Fruit fly (Drosophila melanogaster) whole organism, embryonic: ENCODE measurements around the gene CG1824.
A peak's percentile ranks its signal among the peaks of the same experiment; 100 is the strongest.

Experiments
- Asciz ChIP-seq: fragments of 200-800 bp; sonication (Bioruptor generic); optimal IDR thresholded peaks from 2 replicates; lab custom pipeline; 2017; ENCODE audit warnings: missing biosample characterization, mild to moderate bottlenecking, missing genetic modification characterization, missing genetic modification reagents
- Atf6 ChIP-seq: fragments of 200-800 bp; sonication (Bioruptor generic); IDR thresholded peaks from 2 replicates; pipeline ENCODE4 v1.3.6; 2022; ENCODE audit warnings: missing biosample characterization, missing genetic modification characterization
- Blimp-1 ChIP-seq: fragments of 200-800 bp; sonication (Bioruptor generic); optimal IDR thresholded peaks from 3 replicates; lab custom pipeline; 2018; ENCODE audit warnings: missing biosample characterization, missing genetic modification characterization, mild to moderate bottlenecking, moderate library complexity, missing genetic modification reagents
- CG10979 ChIP-seq: fragments of 200-800 bp; sonication (Bioruptor generic); optimal IDR thresholded peaks from 2 replicates; lab custom pipeline; 2018; ENCODE audit warnings: missing biosample characterization, mild to moderate bottlenecking, missing genetic modification characterization, moderate library complexity
- CG11723 ChIP-seq: fragments of 200-800 bp; sonication (Bioruptor generic); optimal IDR thresholded peaks from 2 replicates; lab custom pipeline; 2017; ENCODE audit warnings: missing biosample characterization, mild to moderate bottlenecking, missing genetic modification characterization
- CG12219 ChIP-seq: fragments of 200-800 bp; sonication (Bioruptor generic); optimal IDR thresholded peaks from 3 replicates; lab custom pipeline; 2018; ENCODE audit warnings: missing biosample characterization, mild to moderate bottlenecking, missing genetic modification characterization
- CG12744 ChIP-seq: fragments of 200-800 bp; sonication (Bioruptor generic); optimal IDR thresholded peaks from 2 replicates; lab custom pipeline; 2016; ENCODE audit warnings: missing biosample characterization, missing genetic modification characterization
- CG13123 ChIP-seq: fragments of 200-800 bp; sonication (Bioruptor generic); optimal IDR thresholded peaks from 2 replicates; lab custom pipeline; 2016; ENCODE audit warnings: missing biosample characterization, missing genetic modification characterization
- CG13894 ChIP-seq: fragments of 200-800 bp; sonication (Bioruptor generic); optimal IDR thresholded peaks from 3 replicates; lab custom pipeline; 2018; ENCODE audit warnings: missing biosample characterization, mild to moderate bottlenecking, missing genetic modification characterization, moderate library complexity
- CG1602 ChIP-seq: fragments of 200-800 bp; sonication (Bioruptor generic); optimal IDR thresholded peaks from 3 replicates; lab custom pipeline; 2016; ENCODE audit warnings: missing biosample characterization, missing genetic modification characterization
- CG16863 ChIP-seq: fragments of 200-800 bp; sonication (Bioruptor generic); optimal IDR thresholded peaks from 3 replicates; lab custom pipeline; 2016; ENCODE audit warnings: missing biosample characterization, missing genetic modification characterization
- CG17328 ChIP-seq: fragments of 200-800 bp; sonication (Bioruptor generic); IDR thresholded peaks from 2 replicates; pipeline ENCODE4 v1.3.6; 2022; ENCODE audit warnings: missing biosample characterization, missing genetic modification characterization
- CG17361 ChIP-seq: fragments of 200-800 bp; sonication (Bioruptor generic); IDR thresholded peaks from 3 replicates; pipeline ENCODE4 v1.3.6; 2022; ENCODE audit warnings: missing biosample characterization, missing genetic modification characterization
- CG18011 ChIP-seq: fragments of 200-800 bp; sonication (Bioruptor generic); optimal IDR thresholded peaks from 2 replicates; lab custom pipeline; 2017; ENCODE audit warnings: missing biosample characterization, missing genetic modification characterization, mild to moderate bottlenecking, moderate library complexity, missing genotype
- CG1832 ChIP-seq: fragments of 200-800 bp; sonication (Bioruptor generic); optimal IDR thresholded peaks from 2 replicates; lab custom pipeline; 2017; ENCODE audit warnings: missing biosample characterization, mild to moderate bottlenecking, missing genetic modification characterization, inconsistent platforms
- CG18619 ChIP-seq: fragments of 200-800 bp; sonication (Bioruptor generic); optimal IDR thresholded peaks from 3 replicates; lab custom pipeline; 2017; ENCODE audit warnings: missing biosample characterization, mild to moderate bottlenecking, missing genetic modification characterization
- CG2875 ChIP-seq: fragments of 200-800 bp; sonication (Bioruptor generic); optimal IDR thresholded peaks from 2 replicates; lab custom pipeline; 2017; ENCODE audit warnings: missing biosample characterization, mild to moderate bottlenecking, missing genetic modification characterization, missing genetic modification reagents
- CG30403 ChIP-seq: fragments of 200-800 bp; sonication (Bioruptor generic); optimal IDR thresholded peaks from 3 replicates; lab custom pipeline; 2016; ENCODE audit warnings: missing biosample characterization, missing genetic modification characterization
- CG32772 ChIP-seq: fragments of 200-800 bp; sonication (Bioruptor generic); IDR thresholded peaks from 2 replicates; pipeline ENCODE4 v1.3.6; 2022; ENCODE audit warnings: missing biosample characterization, missing genetic modification characterization
- CG3281 ChIP-seq: fragments of 200-800 bp; sonication (Bioruptor generic); optimal IDR thresholded peaks from 3 replicates; lab custom pipeline; 2017; ENCODE audit warnings: missing biosample characterization, mild to moderate bottlenecking, missing genetic modification characterization
- CG3726 ChIP-seq: fragments of 200-800 bp; sonication (Bioruptor generic); IDR thresholded peaks from 3 replicates; pipeline ENCODE4, ENCODE4 v1.3.6; 2022; ENCODE audit warnings: missing biosample characterization, missing genetic modification characterization
- CG6689 ChIP-seq: fragments of 200-800 bp; sonication (Bioruptor generic); IDR thresholded peaks from 2 replicates; pipeline ENCODE4 v1.3.6; 2022; ENCODE audit warnings: missing biosample characterization, missing genetic modification characterization
- CG7786 ChIP-seq: fragments of 200-800 bp; sonication (Bioruptor generic); optimal IDR thresholded peaks from 2 replicates; lab custom pipeline; 2016; ENCODE audit warnings: missing biosample characterization, missing genetic modification characterization
- CG7839 ChIP-seq: fragments of 200-800 bp; sonication (Bioruptor generic); optimal IDR thresholded peaks from 3 replicates; lab custom pipeline; 2018; ENCODE audit warnings: missing biosample characterization, mild to moderate bottlenecking, missing genetic modification characterization, moderate library complexity
- CG9215 ChIP-seq: fragments of 200-800 bp; sonication (Bioruptor generic); IDR thresholded peaks from 2 replicates; pipeline ENCODE4 v1.3.6; 2022; ENCODE audit warnings: missing biosample characterization, missing genetic modification characterization
- Chrac-16 ChIP-seq: fragments of 200-800 bp; sonication (Bioruptor generic); optimal IDR thresholded peaks from 3 replicates; lab custom pipeline; 2016; ENCODE audit warnings: missing biosample characterization, missing genetic modification characterization
- Deaf1 ChIP-seq: fragments of 200-800 bp; optimal IDR thresholded peaks from 3 replicates; lab custom pipeline; 2019; ENCODE audit warnings: missing biosample characterization, mild to moderate bottlenecking, missing genetic modification characterization, moderate library complexity
- E2f1 ChIP-seq: fragments of 200-800 bp; sonication (Bioruptor generic); IDR thresholded peaks from 2 replicates; pipeline ENCODE4 v1.3.6; 2022; ENCODE audit warnings: missing biosample characterization, missing genetic modification characterization
- Gsc ChIP-seq: fragments of 200-800 bp; sonication (Bioruptor generic); IDR thresholded peaks from 2 replicates; pipeline ENCODE4 v1.3.6; 2022; ENCODE audit warnings: missing biosample characterization, missing genetic modification characterization
- HLH4C ChIP-seq: fragments of 200-800 bp; sonication (Bioruptor generic); IDR thresholded peaks from 3 replicates; pipeline ENCODE4 v1.3.6; 2022; ENCODE audit warnings: missing biosample characterization, missing genetic modification characterization; ENCODE audit not compliant: partially characterized antibody
- HLH54F ChIP-seq: fragments of 200-800 bp; sonication (Bioruptor generic); optimal IDR thresholded peaks from 3 replicates; lab custom pipeline; 2016; ENCODE audit warnings: missing biosample characterization, missing genetic modification characterization
- Hmr ChIP-seq: fragments of 200-800 bp; sonication (Bioruptor generic); optimal IDR thresholded peaks from 3 replicates; lab custom pipeline; 2017; ENCODE audit warnings: mild to moderate bottlenecking, missing biosample characterization, missing genetic modification reagents, missing genetic modification characterization
- Lim3 ChIP-seq: fragments of 200-800 bp; sonication (Bioruptor generic); IDR thresholded peaks from 2 replicates; pipeline ENCODE4 v1.3.6; 2022; ENCODE audit warnings: missing biosample characterization, missing genetic modification characterization
- NC2β ChIP-seq: fragments of 200-800 bp; sonication (Bioruptor generic); optimal IDR thresholded peaks from 2 replicates; lab custom pipeline; 2016; ENCODE audit warnings: missing biosample characterization, missing genetic modification characterization
- ab ChIP-seq: fragments of 200-800 bp; sonication (Bioruptor generic); optimal IDR thresholded peaks from 2 replicates; lab custom pipeline; 2016; ENCODE audit warnings: missing biosample characterization, missing genetic modification characterization
- dpn ChIP-seq, 2 experiments: fragments of 200-800 bp; sonication (Bioruptor generic); optimal IDR thresholded peaks; 3 replicates each; lab custom pipeline; 2016; ENCODE audit warnings: missing biosample characterization in 2 of 2, missing genetic modification characterization in 2 of 2
- emc ChIP-seq: fragments of 200-800 bp; sonication (Bioruptor generic); optimal IDR thresholded peaks from 2 replicates; lab custom pipeline; 2016; ENCODE audit warnings: missing biosample characterization, missing genetic modification characterization
- esg ChIP-seq: fragments of 200-800 bp; sonication (Bioruptor generic); conservative IDR thresholded peaks from 2 replicates; pipeline ENCODE4 v1.3.6; 2022; ENCODE audit warnings: missing biosample characterization, missing genetic modification characterization
- fd96Cb ChIP-seq: fragments of 200-800 bp; sonication (Bioruptor generic); optimal IDR thresholded peaks from 2 replicates; lab custom pipeline; 2018; ENCODE audit warnings: missing biosample characterization, mild to moderate bottlenecking, missing genetic modification characterization, moderate library complexity
- gcm2 ChIP-seq: fragments of 200-800 bp; sonication (Bioruptor generic); optimal IDR thresholded peaks from 2 replicates; lab custom pipeline; 2016; ENCODE audit warnings: missing biosample characterization, missing genetic modification characterization
- her ChIP-seq: fragments of 200-800 bp; sonication (Bioruptor generic); optimal IDR thresholded peaks from 2 replicates; lab custom pipeline; 2016; ENCODE audit warnings: missing biosample characterization, missing genetic modification characterization
- lilli ChIP-seq: fragments of 200-800 bp; sonication (Bioruptor generic); optimal IDR thresholded peaks from 3 replicates; lab custom pipeline; 2016; ENCODE audit warnings: missing biosample characterization, missing genetic modification characterization
- lmd ChIP-seq: fragments of 200-800 bp; sonication (Bioruptor generic); IDR thresholded peaks from 2 replicates; pipeline ENCODE4 v1.3.6; 2022; ENCODE audit warnings: missing biosample characterization, missing genetic modification characterization
- phol ChIP-seq: fragments of 200-800 bp; sonication (Bioruptor generic); optimal IDR thresholded peaks from 3 replicates; lab custom pipeline; 2018; ENCODE audit warnings: missing biosample characterization, mild to moderate bottlenecking, missing genetic modification characterization, moderate library complexity
- ranshi ChIP-seq: fragments of 200-800 bp; sonication (Bioruptor generic); IDR thresholded peaks from 2 replicates; pipeline ENCODE4 v1.3.6; 2022; ENCODE audit warnings: missing biosample characterization, missing genetic modification characterization
- sc ChIP-seq, 3 experiments: fragments of >200 bp in 2 of 3; fragments of 200-800 bp in 1 of 3; sonication (Bioruptor generic) in 1 of 3; optimal IDR thresholded peaks; 2 replicates in 2 of 3; 3 replicates in 1 of 3; lab custom pipeline; 2017; ENCODE audit warnings: mild to moderate bottlenecking in 1 of 3, missing biosample characterization in 1 of 3, missing genetic modification characterization in 1 of 3, missing genetic modification reagents in 1 of 3
- sna ChIP-seq: fragments of 200-800 bp; sonication (Bioruptor generic); IDR thresholded peaks from 2 replicates; pipeline ENCODE4 v1.3.6; 2022; ENCODE audit warnings: missing biosample characterization, missing genetic modification characterization; ENCODE audit not compliant: partially characterized antibody
- sqz ChIP-seq: fragments of 200-800 bp; sonication (Bioruptor generic); optimal IDR thresholded peaks from 3 replicates; lab custom pipeline; 2018; ENCODE audit warnings: missing biosample characterization, mild to moderate bottlenecking, missing genetic modification characterization
- ssp ChIP-seq: fragments of 200-800 bp; sonication (Bioruptor generic); IDR thresholded peaks from 2 replicates; pipeline ENCODE4 v1.3.6; 2022; ENCODE audit warnings: missing biosample characterization, missing genetic modification characterization
- wdn ChIP-seq: fragments of 200-800 bp; sonication (Bioruptor generic); IDR thresholded peaks from 2 replicates; pipeline ENCODE4 v1.3.6; 2022; ENCODE audit warnings: missing biosample characterization, missing genetic modification characterization
- wor ChIP-seq: fragments of 200-800 bp; sonication (Bioruptor generic); IDR thresholded peaks from 2 replicates; pipeline ENCODE4 v1.3.6; 2022; ENCODE audit warnings: missing biosample characterization, missing genetic modification characterization

The CG1824 gene

dm6 chrX:12547657-12548056 is 47.8 kb downstream of the CG1824 start (continued):
- TF ChIP-seq CG11723 (GFP tag; lab: Kevin White, UChicago) (no peak), CG18619 (GFP tag; lab: Kevin White, UChicago) (peak; percentile 11), E2f1 (no peak), sna (GFP tag; lab: Robert Waterston, UW) (no peak), lmd (GFP tag; lab: Robert Waterston, UW) (peak; percentile 35), emc (GFP tag; lab: Kevin White, UChicago) (no peak), Atf6 (GFP tag; lab: Robert Waterston, UW) (0 out of 2 replicates have a peak, but pooled peaks have one; percentile 34), CG12744 (GFP tag; lab: Kevin White, UChicago) (no peak), dpn (GFP tag; optimal IDR thresholded peaks at IDR 0.05; lab: Kevin White, UChicago) (peak in 1 of 2 experiments; percentile 40), sc (optimal IDR thresholded peaks at IDR 0.05; lab: Kevin White, UChicago) (no peak), sc (GFP tag; optimal IDR thresholded peaks at IDR 0.05; lab: Kevin White, UChicago) (no peak), Lim3 (GFP tag; lab: Robert Waterston, UW) (no peak), ab (GFP tag; lab: Kevin White, UChicago) (no peak), CG1602 (no peak), sqz (GFP tag; lab: Kevin White, UChicago) (peak; percentile 15), esg (no peak; the same call in 1 of the 2 replicates), NC2β (GFP tag; lab: Kevin White, UChicago) (no peak), CG18011 (GFP tag; lab: Kevin White, UChicago) (no peak), CG30403 (GFP tag; lab: Kevin White, UChicago) (peak; percentile 30), gcm2 (no peak), CG16863 (GFP tag; lab: Kevin White, UChicago) (no peak), Asciz (GFP tag; lab: Kevin White, UChicago) (peak; percentile 13), CG7839 (peak; percentile 51), CG3281 (GFP tag; lab: Kevin White, UChicago) (peak; percentile 29), CG6689 (GFP tag; lab: Robert Waterston, UW) (no peak), ssp (no peak), CG17361 (GFP tag; lab: Robert Waterston, UW) (peak; percentile 45; the same call in 1 of the 3 replicates), Chrac-16 (GFP tag; lab: Kevin White, UChicago) (peak; percentile 8), CG13894 (tag; lab: Kevin White, UChicago) (no peak), lilli (GFP tag; lab: Kevin White, UChicago) (no peak), wor (peak; percentile 29; the same call in 1 of the 2 replicates), wdn (GFP tag; lab: Robert Waterston, UW) (0 out of 2 replicates have a peak, but pooled peaks have one; percentile 14), ranshi (GFP tag; lab: Robert Waterston, UW) (no peak), CG9215 (no peak), CG13123 (GFP tag; lab: Kevin White, UChicago) (no peak), Gsc (GFP tag; lab: Robert Waterston, UW) (no peak), phol (tag; lab: Kevin White, UChicago) (peak; percentile 25), CG17328 (GFP tag; lab: Robert Waterston, UW) (0 out of 2 replicates have a peak, but pooled peaks have one; percentile 8), CG3726 (GFP tag; lab: Robert Waterston, UW) (no peak), CG7786 (GFP tag; lab: Kevin White, UChicago) (no peak), CG10979 (tag; lab: Kevin White, UChicago) (peak; percentile 6), HLH54F (peak; percentile 6), CG12219 (GFP tag; lab: Kevin White, UChicago) (peak; percentile 40), Hmr (GFP tag; lab: Kevin White, UChicago) (peak; percentile 55), CG2875 (no peak), CG32772 (GFP tag; lab: Robert Waterston, UW) (0 out of 2 replicates have a peak, but pooled peaks have one; percentile 12), fd96Cb (tag; lab: Kevin White, UChicago) (peak; percentile 14), Blimp-1 (peak; percentile 36), CG1832 (GFP tag; lab: Kevin White, UChicago) (no peak), Deaf1 (tag; lab: Kevin White, UChicago) (peak; percentile 94), her (GFP tag; lab: Kevin White, UChicago) (peak; percentile 5), HLH4C (no peak)
